Fruit fly (Drosophila melanogaster) whole organism, prepupa: Measurements from ENCODE around the gene Saf-B.

Source experiments
- Blimp-1 ChIP-seq: fragments of 200-800 bp; sonication (Bioruptor generic); optimal IDR thresholded peaks from 3 replicates; lab custom pipeline; 2017; ENCODE audit warnings: missing biosample characterization, missing genetic modification characterization, mild to moderate bottlenecking, moderate library complexity, missing genetic modification reagents
- CG10631 ChIP-seq: fragments of 200-800 bp; sonication (Bioruptor generic); optimal IDR thresholded peaks from 2 replicates; lab custom pipeline; 2016; ENCODE audit warnings: missing biosample characterization, missing genetic modification characterization
- CG11294 ChIP-seq: fragments of 200-800 bp; sonication (Bioruptor generic); IDR thresholded peaks from 2 replicates; pipeline ENCODE4 v1.3.6; 2022; ENCODE audit warnings: missing biosample characterization, missing genetic modification characterization
- CG11762 ChIP-seq: fragments of 200-800 bp; sonication (Bioruptor generic); optimal IDR thresholded peaks from 3 replicates; lab custom pipeline; 2016; ENCODE audit warnings: missing biosample characterization, missing genetic modification characterization; ENCODE audit not compliant: insufficient read depth
- CG11902 ChIP-seq: fragments of 200-800 bp; sonication (Bioruptor generic); optimal IDR thresholded peaks from 3 replicates; lab custom pipeline; 2016; ENCODE audit warnings: missing biosample characterization, missing genetic modification characterization
- CG15336 ChIP-seq: fragments of 200-800 bp; sonication (Bioruptor generic); IDR thresholded peaks from 2 replicates; pipeline ENCODE4 v1.3.6; 2022; ENCODE audit warnings: missing biosample characterization, missing genetic modification characterization
- CG1621 ChIP-seq: fragments of 200-800 bp; sonication (Bioruptor generic); optimal IDR thresholded peaks from 3 replicates; lab custom pipeline; 2018; ENCODE audit warnings: missing biosample characterization, mild to moderate bottlenecking, missing genetic modification characterization
- CG3032 ChIP-seq: fragments of 200-800 bp; optimal IDR thresholded peaks from 2 replicates; lab custom pipeline; 2019; ENCODE audit warnings: missing biosample characterization, mild to moderate bottlenecking, missing genetic modification characterization, moderate library complexity
- CG31627 ChIP-seq: fragments of 200-800 bp; sonication (Bioruptor generic); optimal IDR thresholded peaks from 3 replicates; lab custom pipeline; 2016; ENCODE audit warnings: missing biosample characterization, missing genetic modification characterization
- CG34406 ChIP-seq: fragments of 200-800 bp; sonication (Bioruptor generic); optimal IDR thresholded peaks from 3 replicates; lab custom pipeline; 2016; ENCODE audit warnings: missing biosample characterization, missing genetic modification characterization
- CG3919 ChIP-seq: fragments of 200-800 bp; sonication (Bioruptor generic); optimal IDR thresholded peaks from 3 replicates; lab custom pipeline; 2016; ENCODE audit warnings: missing biosample characterization, missing genetic modification characterization
- CG4318 ChIP-seq: fragments of 200-800 bp; sonication (Bioruptor generic); optimal IDR thresholded peaks from 3 replicates; lab custom pipeline; 2017; ENCODE audit warnings: missing biosample characterization, mild to moderate bottlenecking, missing genetic modification characterization
- CG6163 ChIP-seq: fragments of 200-800 bp; sonication (Bioruptor generic); IDR thresholded peaks from 3 replicates; pipeline ENCODE4 v1.3.6; 2022; ENCODE audit warnings: missing biosample characterization, missing genetic modification characterization
- CG6792 ChIP-seq: fragments of 200-800 bp; sonication (Bioruptor generic); optimal IDR thresholded peaks from 3 replicates; lab custom pipeline; 2016; ENCODE audit warnings: missing biosample characterization, missing genetic modification characterization
- CG6808 ChIP-seq: fragments of 200-800 bp; sonication (Bioruptor generic); optimal IDR thresholded peaks from 3 replicates; lab custom pipeline; 2017; ENCODE audit warnings: missing biosample characterization, missing genetic modification characterization, mild to moderate bottlenecking, moderate library complexity, missing genetic modification reagents
- CG8319 ChIP-seq: fragments of 200-800 bp; sonication (Bioruptor generic); optimal IDR thresholded peaks from 3 replicates; lab custom pipeline; 2016; ENCODE audit warnings: missing biosample characterization, missing genetic modification characterization
- CG8632 ChIP-seq: fragments of 200-800 bp; sonication (Bioruptor generic); optimal IDR thresholded peaks from 3 replicates; lab custom pipeline; 2016; ENCODE audit warnings: missing biosample characterization, missing genetic modification characterization
- CG9139 ChIP-seq: fragments of 200-800 bp; sonication (Bioruptor generic); optimal IDR thresholded peaks from 3 replicates; lab custom pipeline; 2017; ENCODE audit warnings: missing biosample characterization, mild to moderate bottlenecking, missing genetic modification characterization
- Eip75B ChIP-seq: fragments of 200-800 bp; sonication (Bioruptor generic); optimal IDR thresholded peaks from 3 replicates; lab custom pipeline; 2016; ENCODE audit warnings: missing biosample characterization, missing genetic modification characterization
- Eip78C ChIP-seq: fragments of 200-800 bp; sonication (Bioruptor generic); peaks from one replicate; lab custom pipeline; 2016; ENCODE audit warnings: missing biosample characterization, missing genetic modification characterization
- Eip93F ChIP-seq: fragments of 200-800 bp; sonication (Bioruptor generic); optimal IDR thresholded peaks from 2 replicates; lab custom pipeline; 2016; ENCODE audit warnings: missing biosample characterization, mild to moderate bottlenecking, missing genetic modification characterization
- Ets21C ChIP-seq: fragments of 200-800 bp; sonication (Bioruptor generic); optimal IDR thresholded peaks from 3 replicates; lab custom pipeline; 2016; ENCODE audit warnings: missing biosample characterization, missing genetic modification characterization
- Ets96B ChIP-seq: fragments of 200-800 bp; optimal IDR thresholded peaks from 2 replicates; lab custom pipeline; 2019; ENCODE audit warnings: missing biosample characterization, mild to moderate bottlenecking, missing genetic modification characterization, moderate library complexity
- Gug ChIP-seq: fragments of 200-800 bp; sonication (Bioruptor generic); IDR thresholded peaks from 2 replicates; pipeline ENCODE4 v1.3.6; 2022; ENCODE audit warnings: missing biosample characterization, missing genetic modification characterization
- Hr39 ChIP-seq: fragments of 200-800 bp; sonication (Bioruptor generic); optimal IDR thresholded peaks from 2 replicates; lab custom pipeline; 2016; ENCODE audit warnings: missing biosample characterization, missing genetic modification characterization
- Hr4 ChIP-seq: fragments of 200-800 bp; sonication (Bioruptor generic); optimal IDR thresholded peaks from 3 replicates; lab custom pipeline; 2016; ENCODE audit warnings: missing biosample characterization, missing genetic modification characterization
- Lpt ChIP-seq: fragments of 200-800 bp; sonication (Bioruptor generic); optimal IDR thresholded peaks from 3 replicates; lab custom pipeline; 2016; ENCODE audit warnings: missing biosample characterization, missing genetic modification characterization
- Met ChIP-seq: fragments of 200-800 bp; sonication (Bioruptor generic); optimal IDR thresholded peaks from 3 replicates; lab custom pipeline; 2016; ENCODE audit warnings: missing biosample characterization, missing genetic modification characterization
- Smox ChIP-seq: fragments of 200-800 bp; sonication (Bioruptor generic); optimal IDR thresholded peaks from 3 replicates; lab custom pipeline; 2016; ENCODE audit warnings: missing biosample characterization, missing genetic modification characterization
- Sox102F ChIP-seq: fragments of 200-800 bp; sonication (Bioruptor generic); optimal IDR thresholded peaks from 2 replicates; lab custom pipeline; 2016; ENCODE audit warnings: missing biosample characterization, mild to moderate bottlenecking, missing genetic modification characterization
- Sox15 ChIP-seq: fragments of 200-800 bp; sonication (Bioruptor generic); optimal IDR thresholded peaks from 3 replicates; lab custom pipeline; 2016; ENCODE audit warnings: missing biosample characterization, missing genetic modification characterization
- acj6 ChIP-seq: fragments of 200-800 bp; sonication (Bioruptor generic); optimal IDR thresholded peaks from 3 replicates; lab custom pipeline; 2016; ENCODE audit warnings: missing biosample characterization, missing genetic modification characterization
- cyc ChIP-seq: fragments of 200-800 bp; sonication (Bioruptor generic); optimal IDR thresholded peaks from 3 replicates; lab custom pipeline; 2016; ENCODE audit warnings: missing biosample characterization, missing genetic modification characterization
- dac ChIP-seq: fragments of 200-800 bp; sonication (Bioruptor generic); optimal IDR thresholded peaks from 2 replicates; lab custom pipeline; 2017; ENCODE audit warnings: missing biosample characterization, mild to moderate bottlenecking, missing genetic modification characterization
- esn ChIP-seq: fragments of 200-800 bp; sonication (Bioruptor generic); optimal IDR thresholded peaks from 2 replicates; lab custom pipeline; 2016; ENCODE audit warnings: missing biosample characterization, mild to moderate bottlenecking, missing genetic modification characterization, moderate library complexity
- fkh ChIP-seq: fragments of 200-800 bp; sonication (Bioruptor generic); optimal IDR thresholded peaks from 3 replicates; lab custom pipeline; 2017; ENCODE audit warnings: missing biosample characterization, mild to moderate bottlenecking, missing genetic modification characterization, moderate library complexity
- pdm3 ChIP-seq: fragments of 200-800 bp; sonication (Bioruptor generic); optimal IDR thresholded peaks from 3 replicates; lab custom pipeline; 2016; ENCODE audit warnings: missing biosample characterization, missing genetic modification characterization
- spab ChIP-seq: fragments of 200-800 bp; sonication (Bioruptor generic); optimal IDR thresholded peaks from 2 replicates; lab custom pipeline; 2017; ENCODE audit warnings: missing biosample characterization, mild to moderate bottlenecking, missing genetic modification characterization, missing genetic modification reagents
- topi ChIP-seq: fragments of 200-800 bp; sonication (Bioruptor generic); optimal IDR thresholded peaks from 3 replicates; lab custom pipeline; 2016; ENCODE audit warnings: missing biosample characterization, missing genetic modification characterization
- vri ChIP-seq: fragments of 200-800 bp; sonication (Bioruptor generic); optimal IDR thresholded peaks from 3 replicates; lab custom pipeline; 2016; ENCODE audit warnings: missing biosample characterization, mild to moderate bottlenecking, missing genetic modification characterization

The Saf-B gene

dm6 chr3R:24787042-24787565, 30.2 kb upstream of the Saf-B start, which contains the start of gene CG5805 (continued):
- TF ChIP-seq CG31627 (GFP tag; lab: Kevin White, UChicago) (peak; percentile 65), CG3032 (tag; lab: Kevin White, UChicago) (no peak), CG34406 (GFP tag; lab: Kevin White, UChicago) (peak; percentile 66), Sox15 (GFP tag; lab: Kevin White, UChicago) (peak; percentile 52), CG4318 (GFP tag; lab: Kevin White, UChicago) (no peak), dac (peak; percentile 4), CG6163 (GFP tag; lab: Robert Waterston, UW) (peak; percentile 82), Sox102F (GFP tag; lab: Kevin White, UChicago) (peak; percentile 31), CG3919 (peak; percentile 78), Lpt (GFP tag; lab: Kevin White, UChicago) (no peak), Eip78C (GFP tag; lab: Kevin White, UChicago) (peak; percentile 91), CG9139 (GFP tag; lab: Kevin White, UChicago) (no peak), acj6 (GFP tag; lab: Kevin White, UChicago) (peak; percentile 58), Eip75B (peak; percentile 36), Blimp-1 (GFP tag; lab: Kevin White, UChicago) (peak; percentile 43), vri (GFP tag; lab: Kevin White, UChicago) (peak; percentile 98), cyc (GFP tag; lab: Kevin White, UChicago) (peak; percentile 66), fkh (GFP tag; lab: Kevin White, UChicago) (no peak), Hr4 (GFP tag; lab: Kevin White, UChicago) (peak; percentile 35), Met (GFP tag; lab: Kevin White, UChicago) (peak; percentile 77), CG1621 (tag; lab: Kevin White, UChicago) (peak; percentile 55), CG8632 (peak; percentile 23), CG10631 (GFP tag; lab: Kevin White, UChicago) (no peak), CG8319 (GFP tag; lab: Kevin White, UChicago) (peak; percentile 62), CG6808 (peak; percentile 15), esn (peak; percentile 78), CG6792 (GFP tag; lab: Kevin White, UChicago) (peak; percentile 31), CG15336 (no peak), Smox (GFP tag; lab: Kevin White, UChicago) (peak; percentile 74), Ets21C (GFP tag; lab: Kevin White, UChicago) (peak; percentile 45), Hr39 (GFP tag; lab: Kevin White, UChicago) (peak; percentile 72), topi (GFP tag; lab: Kevin White, UChicago) (peak; percentile 69), pdm3 (GFP tag; lab: Kevin White, UChicago) (peak; percentile 64)
- TF ChIP-seq, all 60 proteins: peak for 41

- no peak for TF ChIP-seq CG6163 (GFP tag; lab: Robert Waterston, UW)
- no peak for TF ChIP-seq pdm3 (GFP tag; lab: Kevin White, UChicago)
- TF ChIP-seq CG31627 (GFP tag; lab: Kevin White, UChicago): no peak
- no peak for TF ChIP-seq spab (GFP tag; lab: Kevin White, UChicago)
- no peak for TF ChIP-seq CG11294
- TF ChIP-seq Eip93F (GFP tag; lab: Kevin White, UChicago): no peak
- TF ChIP-seq Gug: no peak
- TF ChIP-seq Ets96B (tag; lab: Kevin White, UChicago): no peak
- TF ChIP-seq Ets21C (GFP tag; lab: Kevin White, UChicago): no peak
- TF ChIP-seq CG11902 (GFP tag; lab: Kevin White, UChicago): no peak
- no peak for TF ChIP-seq CG11762 (GFP tag; lab: Kevin White, UChicago)
- TF ChIP-seq Sox15 (GFP tag; lab: Kevin White, UChicago): no peak
These were observed 29.5 kb upstream of the Saf-B start, which contains the start of gene Ets96B for dm6 chr3R:24787734-24788133. Gene Ets96B (plus strand): TSS chr3R:24788054.
